ENCODE assay signal across 3 fruit fly cellular contexts in genomic region chr3R:21977784-21978183, dm6.
TF ChIP-seq lines count a peak whose summit lies in the region.

No protein-coding gene starts in this region.

- no peak for TF ChIP-seq CTCF in whole organism, embryonic (GFP tag; optimal IDR thresholded peaks at IDR 0.05; lab: Kevin White, UChicago)

TF ChIP-seq in whole organism, adult, 20 proteins besides CTCF, POLR2A, EP300 and RAD21:
- no peak for TF ChIP-seq bab1 (GFP tag; optimal IDR thresholded peaks at IDR 0.05; lab: Kevin White, UChicago)
- peak; percentile 82 for TF ChIP-seq tj (GFP tag; optimal IDR thresholded peaks at IDR 0.05; lab: Kevin White, UChicago)
- TF ChIP-seq Hr96 (GFP tag; optimal IDR thresholded peaks at IDR 0.05; lab: Kevin White, UChicago) = no peak
- TF ChIP-seq CG12768 (GFP tag; optimal IDR thresholded peaks at IDR 0.05; lab: Kevin White, UChicago) = peak; percentile 19
- no peak for TF ChIP-seq Mnt (GFP tag; optimal IDR thresholded peaks at IDR 0.05; lab: Kevin White, UChicago)
- TF ChIP-seq kay (GFP tag; lab: Kevin White, UChicago; ENCODE audit: borderline replicate concordance) = peak; percentile 94
- no peak for TF ChIP-seq cnc (optimal IDR thresholded peaks at IDR 0.05; lab: Kevin White, UChicago)
- no peak for TF ChIP-seq CG14711 (tag; optimal IDR thresholded peaks at IDR 0.05; lab: Kevin White, UChicago)
- peak; percentile 15 for TF ChIP-seq cic (GFP tag; optimal IDR thresholded peaks at IDR 0.05; lab: Kevin White, UChicago)
- no peak for TF ChIP-seq CG7101 (tag; optimal IDR thresholded peaks at IDR 0.05; lab: Kevin White, UChicago)
- TF ChIP-seq ovo (GFP tag; optimal IDR thresholded peaks at IDR 0.05; lab: Kevin White, UChicago) = no peak
- peak; percentile 30 for TF ChIP-seq CG7045 (GFP tag; optimal IDR thresholded peaks at IDR 0.05; lab: Kevin White, UChicago)
- no peak for TF ChIP-seq CG11617 (GFP tag; optimal IDR thresholded peaks at IDR 0.05; lab: Kevin White, UChicago)
- TF ChIP-seq Clk (GFP tag; optimal IDR thresholded peaks at IDR 0.05; lab: Kevin White, UChicago) = no peak
- no peak for TF ChIP-seq CG1620 (GFP tag; optimal IDR thresholded peaks at IDR 0.05; lab: Kevin White, UChicago)

TF ChIP-seq in whole organism, embryonic, 481 proteins besides CTCF, POLR2A, EP300 and RAD21:
- TF ChIP-seq Ets65A (GFP tag; lab: Kevin White, UChicago) = peak; percentile 49
- TF ChIP-seq gce (GFP tag; IDR thresholded peaks at IDR 0.05; lab: Robert Waterston, UW) = no peak

TF ChIP-seq in whole organism, prepupa, 60 proteins besides CTCF, POLR2A, EP300 and RAD21:
- TF ChIP-seq Ets96B (tag; optimal IDR thresholded peaks at IDR 0.05; lab: Kevin White, UChicago) (no peak), vri (GFP tag; optimal IDR thresholded peaks at IDR 0.05; lab: Kevin White, UChicago) (peak; percentile 48), Lpt (GFP tag; optimal IDR thresholded peaks at IDR 0.05; lab: Kevin White, UChicago) (no peak), salr (GFP tag; optimal IDR thresholded peaks at IDR 0.05; lab: Kevin White, UChicago) (no peak), CG16779 (tag; optimal IDR thresholded peaks at IDR 0.05; lab: Kevin White, UChicago) (no peak), CG1621 (tag; optimal IDR thresholded peaks at IDR 0.05; lab: Kevin White, UChicago) (no peak)
